Worm (Caenorhabditis elegans) whole organism, L4 larva: ENCODE results near the gene F19G12.9.

Experiments used
- T26A8.4 ChIP-seq: fragments of 200-800 bp; sonication (Bioruptor generic); IDR thresholded peaks from 2 replicates; pipeline ENCODE4 v1.3.6; 2022; ENCODE audit warnings: missing genetic modification characterization, missing compliant biosample characterization
- ama-1 ChIP-seq: fragments of 150-350 bp; optimal IDR thresholded peaks from 2 replicates; lab custom pipeline; 2014; ENCODE audit warnings: inconsistent platforms, mixed read lengths
- fkh-10 ChIP-seq: fragments of 150-350 bp; optimal IDR thresholded peaks from 2 replicates; lab custom pipeline; 2014; ENCODE audit warnings: missing biosample characterization, missing genetic modification reagents, missing genetic modification characterization
- fos-1 ChIP-seq: fragments of 150-350 bp; optimal IDR thresholded peaks from 2 replicates; lab custom pipeline; 2014; ENCODE audit warnings: missing biosample characterization, missing genetic modification characterization
- hlh-11 ChIP-seq: fragments of 200-800 bp; sonication (Bioruptor generic); optimal IDR thresholded peaks from 2 replicates; lab custom pipeline; 2018; ENCODE audit warnings: mild to moderate bottlenecking, missing genetic modification characterization, missing compliant biosample characterization
- mxl-3 ChIP-seq: fragments of 200-800 bp; sonication (Bioruptor generic); optimal IDR thresholded peaks from 2 replicates; lab custom pipeline; 2018; ENCODE audit warnings: mild to moderate bottlenecking, missing genetic modification characterization, missing compliant biosample characterization
- tag-97 ChIP-seq: fragments of 200-800 bp; sonication (Bioruptor generic); IDR thresholded peaks from 2 replicates; pipeline ENCODE4 v1.3.6; 2022; ENCODE audit warnings: missing genetic modification characterization, missing compliant biosample characterization
- unc-130 ChIP-seq: sonication (generic microtip); optimal IDR thresholded peaks from 2 replicates; lab custom pipeline; 2016; ENCODE audit warnings: missing genetic modification reagents, missing genetic modification characterization, missing compliant biosample characterization
- unc-39 ChIP-seq: sonication (generic microtip); optimal IDR thresholded peaks from 2 replicates; lab custom pipeline; 2017; ENCODE audit warnings: missing biosample characterization, missing genetic modification characterization

DNA sequence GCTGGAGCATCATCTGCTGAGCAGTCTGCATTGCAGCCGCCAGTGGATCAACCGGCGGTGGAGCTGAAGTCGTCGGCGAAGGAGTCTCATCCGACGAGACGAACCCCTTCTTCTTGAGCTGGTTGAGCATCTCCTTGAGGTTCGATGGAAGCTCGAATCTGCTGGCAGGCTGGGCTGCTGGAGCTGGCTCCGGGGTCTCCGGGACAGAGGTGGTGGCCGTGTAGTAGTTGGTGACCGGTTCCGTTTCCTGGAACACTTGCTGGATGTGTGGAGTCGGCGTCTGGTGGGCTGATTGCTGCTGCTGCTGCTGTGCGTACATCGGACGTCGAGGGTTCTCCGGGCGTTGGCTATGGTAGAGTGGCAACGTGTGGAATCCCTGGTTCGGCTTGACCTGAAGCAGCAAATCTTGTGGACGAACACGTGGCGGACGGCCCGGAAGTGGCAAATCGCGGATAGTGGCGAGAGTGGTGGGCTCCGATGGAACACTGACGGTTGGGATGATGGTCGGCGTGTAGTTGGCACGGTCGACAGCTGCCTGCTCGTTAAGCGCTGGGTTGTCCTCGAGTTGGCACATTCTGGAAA is 22.7 kb downstream of the F19G12.9 start:
- TF ChIP-seq T26A8.4 (GFP tag; lab: Robert Waterston, UW) (no peak), unc-130 (GFP tag; lab: Kevin White, UChicago) (no peak), fos-1 (no peak), mxl-3 (GFP tag; lab: Kevin White, UChicago) (no peak), unc-39 (tag; lab: Kevin White, UChicago) (no peak), hlh-11 (no peak), ama-1 (lab: Kevin White, UChicago) (no peak), tag-97 (GFP tag; lab: Robert Waterston, UW) (no peak), fkh-10 (GFP tag; lab: Kevin White, UChicago) (no peak)
